Worm (Caenorhabditis elegans): ENCODE measurements around the gene srx-128.

srx-128 gene

ce11 chrV:13830813-13831212 is 6.5 kb upstream of the srx-128 start, which contains the start of gene str-165:
TSS of gene str-165 (plus strand) at chrV:13831113.
- TF ChIP-seq hmbx-1 (tag; optimal IDR thresholded peaks at IDR 0.05) (no peak), hmg-4 (GFP tag; optimal IDR thresholded peaks at IDR 0.05) (no peak)

- TF ChIP-seq scrt-1 (GFP tag; IDR thresholded peaks at IDR 0.05) (no peak), hmg-4 (GFP tag; optimal IDR thresholded peaks at IDR 0.05) (no peak), B0310.2 (tag; optimal IDR thresholded peaks at IDR 0.05) (no peak), tbx-11 (GFP tag; IDR thresholded peaks at IDR 0.05) (no peak), ceh-36 (tag; optimal IDR thresholded peaks at IDR 0.05) (no peak), tbx-37 (GFP tag; conservative IDR thresholded peaks at IDR 0.05) (no peak), ama-1 (optimal IDR thresholded peaks at IDR 0.05) (no peak), F13C5.2 (tag; optimal IDR thresholded peaks at IDR 0.05) (no peak), ceh-13 (GFP tag; optimal IDR thresholded peaks at IDR 0.05) (no peak), pes-1 (GFP tag; IDR thresholded peaks at IDR 0.05) (no peak), ets-7 (tag; optimal IDR thresholded peaks at IDR 0.05) (no peak), hmbx-1 (tag; optimal IDR thresholded peaks at IDR 0.05) (no peak), aly-1 (tag; optimal IDR thresholded peaks at IDR 0.05) (no peak), sea-1 (GFP tag; conservative IDR thresholded peaks at IDR 0.05) (no peak), tra-4 (tag; optimal IDR thresholded peaks at IDR 0.05) (no peak), hnd-1 (tag; optimal IDR thresholded peaks at IDR 0.05) (no peak), flt-1 (GFP tag; IDR thresholded peaks at IDR 0.05) (no peak)
Observed at ce11 chrV:13833951-13834350, 3.3 kb upstream of the srx-128 start, which contains the start of gene srx-129. TSS of gene srx-129 (plus strand) at chrV:13834251.

ce11 chrV:13839433-13839832 is 2.2 kb downstream of the srx-128 start, which contains the start of gene F55B12.10:
TSS of gene F55B12.10 (plus strand) at chrV:13839733.
- TF ChIP-seq tbx-37 (GFP tag; conservative IDR thresholded peaks at IDR 0.05) (no peak), B0310.2 (tag; optimal IDR thresholded peaks at IDR 0.05) (no peak), hmg-4 (GFP tag; optimal IDR thresholded peaks at IDR 0.05) (no peak), tra-4 (tag; optimal IDR thresholded peaks at IDR 0.05) (no peak), sea-1 (GFP tag; conservative IDR thresholded peaks at IDR 0.05) (no peak), ceh-13 (GFP tag; optimal IDR thresholded peaks at IDR 0.05) (no peak), aly-1 (tag; optimal IDR thresholded peaks at IDR 0.05) (no peak), ama-1 (optimal IDR thresholded peaks at IDR 0.05) (no peak), tbx-11 (GFP tag; IDR thresholded peaks at IDR 0.05) (no peak), pes-1 (GFP tag; IDR thresholded peaks at IDR 0.05) (no peak), F13C5.2 (tag; optimal IDR thresholded peaks at IDR 0.05) (no peak), ceh-36 (tag; optimal IDR thresholded peaks at IDR 0.05) (no peak), ets-7 (tag; optimal IDR thresholded peaks at IDR 0.05) (no peak), scrt-1 (GFP tag; IDR thresholded peaks at IDR 0.05) (no peak), flt-1 (GFP tag; IDR thresholded peaks at IDR 0.05) (no peak)

ce11 chrV:13840909-13841308 is 3.6 kb downstream of the srx-128 start, which contains the start of gene srx-17:
TSS of gene srx-17 (plus strand) at chrV:13841209.
- no peak for TF ChIP-seq hmg-4 (GFP tag; optimal IDR thresholded peaks at IDR 0.05)
- no peak for TF ChIP-seq scrt-1 (GFP tag; IDR thresholded peaks at IDR 0.05)
- no peak for TF ChIP-seq aly-1 (tag; optimal IDR thresholded peaks at IDR 0.05)
- TF ChIP-seq tbx-37 (GFP tag; conservative IDR thresholded peaks at IDR 0.05): no peak
- TF ChIP-seq ceh-36 (tag; optimal IDR thresholded peaks at IDR 0.05): no peak
- no peak for TF ChIP-seq B0310.2 (tag; optimal IDR thresholded peaks at IDR 0.05)
- TF ChIP-seq pes-1 (GFP tag; IDR thresholded peaks at IDR 0.05): no peak
- TF ChIP-seq hmbx-1 (tag; optimal IDR thresholded peaks at IDR 0.05): no peak
- no peak for TF ChIP-seq flt-1 (GFP tag; IDR thresholded peaks at IDR 0.05)

- TF ChIP-seq tbx-11 (GFP tag; IDR thresholded peaks at IDR 0.05) (no peak), hmg-4 (GFP tag; optimal IDR thresholded peaks at IDR 0.05) (no peak), aly-1 (tag; optimal IDR thresholded peaks at IDR 0.05) (no peak), hmbx-1 (tag; optimal IDR thresholded peaks at IDR 0.05) (no peak), tbx-37 (GFP tag; conservative IDR thresholded peaks at IDR 0.05) (no peak), ceh-13 (GFP tag; optimal IDR thresholded peaks at IDR 0.05) (no peak), ceh-36 (tag; optimal IDR thresholded peaks at IDR 0.05) (no peak), ets-7 (tag; optimal IDR thresholded peaks at IDR 0.05) (no peak), sea-1 (GFP tag; conservative IDR thresholded peaks at IDR 0.05) (no peak), F13C5.2 (tag; optimal IDR thresholded peaks at IDR 0.05) (no peak), tra-4 (tag; optimal IDR thresholded peaks at IDR 0.05) (no peak)
Observed at ce11 chrV:13843147-13843546, 5.9 kb downstream of the srx-128 start, which contains the start of gene srx-130. TSS of gene srx-130 (plus strand) at chrV:13843447.

- TF ChIP-seq ets-7 (tag; optimal IDR thresholded peaks at IDR 0.05) (no peak), tra-4 (tag; optimal IDR thresholded peaks at IDR 0.05) (no peak), hnd-1 (tag; optimal IDR thresholded peaks at IDR 0.05) (no peak), ama-1 (optimal IDR thresholded peaks at IDR 0.05) (no peak), scrt-1 (GFP tag; IDR thresholded peaks at IDR 0.05) (no peak), tbx-37 (GFP tag; conservative IDR thresholded peaks at IDR 0.05) (no peak), F13C5.2 (tag; optimal IDR thresholded peaks at IDR 0.05) (no peak), tbx-11 (GFP tag; IDR thresholded peaks at IDR 0.05) (no peak), pes-1 (GFP tag; IDR thresholded peaks at IDR 0.05) (no peak), hmbx-1 (tag; optimal IDR thresholded peaks at IDR 0.05) (no peak), ceh-36 (tag; optimal IDR thresholded peaks at IDR 0.05) (no peak), aly-1 (tag; optimal IDR thresholded peaks at IDR 0.05) (no peak), flt-1 (GFP tag; IDR thresholded peaks at IDR 0.05) (no peak), ceh-13 (GFP tag; optimal IDR thresholded peaks at IDR 0.05) (no peak)
Observed at ce11 chrV:13845136-13845535, 7.9 kb downstream of the srx-128 start, which contains the start of gene srx-131. TSS of gene srx-131 (plus strand) at chrV:13845436.

ce11 chrV:13848379-13848778 is 11.1 kb downstream of the srx-128 start, which contains the start of gene srx-133:
TSS of gene srx-133 (plus strand) at chrV:13848679.
- TF ChIP-seq ets-7 (tag; optimal IDR thresholded peaks at IDR 0.05) (no peak), hmg-4 (GFP tag; optimal IDR thresholded peaks at IDR 0.05) (no peak), tbx-37 (GFP tag; conservative IDR thresholded peaks at IDR 0.05) (no peak)

ce11 chrV:13850170-13850569 is 12.9 kb downstream of the srx-128 start, which contains the start of gene hpx-2:
TSS of gene hpx-2 (plus strand) at chrV:13850470.
- TF ChIP-seq pes-1 (GFP tag; IDR thresholded peaks at IDR 0.05) (no peak), ceh-36 (tag; optimal IDR thresholded peaks at IDR 0.05) (no peak), F13C5.2 (tag; optimal IDR thresholded peaks at IDR 0.05) (no peak), aly-1 (tag; optimal IDR thresholded peaks at IDR 0.05) (no peak), sea-1 (GFP tag; conservative IDR thresholded peaks at IDR 0.05) (no peak), tbx-11 (GFP tag; IDR thresholded peaks at IDR 0.05) (no peak), ets-7 (tag; optimal IDR thresholded peaks at IDR 0.05) (no peak), hmg-4 (GFP tag; optimal IDR thresholded peaks at IDR 0.05) (no peak), ceh-13 (GFP tag; optimal IDR thresholded peaks at IDR 0.05) (no peak), scrt-1 (GFP tag; IDR thresholded peaks at IDR 0.05) (no peak), ama-1 (optimal IDR thresholded peaks at IDR 0.05) (no peak), flt-1 (GFP tag; IDR thresholded peaks at IDR 0.05) (no peak), hnd-1 (tag; optimal IDR thresholded peaks at IDR 0.05) (no peak)

All from whole organism, early embryonic.